Worm (Caenorhabditis elegans) whole organism, L3 larva: Measurements from ENCODE around the gene sri-4.

ENCODE experiments used
- ZK546.5 ChIP-seq: sonication (generic microtip); optimal IDR thresholded peaks from 2 replicates; lab custom pipeline; 2017; ENCODE audit warnings: missing biosample characterization, missing genetic modification characterization
- ama-1 ChIP-seq: fragments of 150-350 bp; optimal IDR thresholded peaks from 2 replicates; lab custom pipeline; 2018
- ceh-16 ChIP-seq: sonication (generic microtip); optimal IDR thresholded peaks from 2 replicates; lab custom pipeline; 2017; ENCODE audit warnings: missing biosample characterization, missing genetic modification characterization
- daf-12 ChIP-seq: fragments of 150-350 bp; optimal IDR thresholded peaks from 2 replicates; lab custom pipeline; 2014; ENCODE audit warnings: missing biosample characterization, missing genetic modification reagents, missing genetic modification characterization
- egl-27 ChIP-seq: sonication (generic microtip); optimal IDR thresholded peaks from 4 replicates; lab custom pipeline; 2017; ENCODE audit warnings: missing biosample characterization, missing genetic modification reagents, missing genetic modification characterization
- egl-5 ChIP-seq: fragments of 150-350 bp; optimal IDR thresholded peaks from 2 replicates; lab custom pipeline; 2017; ENCODE audit warnings: missing biosample characterization, missing genetic modification reagents, missing genetic modification characterization, inconsistent platforms
- nhr-77 ChIP-seq: fragments of 150-350 bp; optimal IDR thresholded peaks from 2 replicates; lab custom pipeline; 2014; ENCODE audit warnings: missing biosample characterization, missing genetic modification characterization
- pqm-1 ChIP-seq: fragments of 150-350 bp; optimal IDR thresholded peaks from 2 replicates; lab custom pipeline; 2017; ENCODE audit warnings: missing biosample characterization, missing genetic modification characterization, inconsistent platforms
- snpc-4 ChIP-seq: fragments of 150-350 bp; optimal IDR thresholded peaks from 2 replicates; lab custom pipeline; 2014; ENCODE audit warnings: missing biosample characterization, missing genetic modification characterization
- unc-39 ChIP-seq: sonication (generic microtip); optimal IDR thresholded peaks from 4 replicates; lab custom pipeline; 2017; ENCODE audit warnings: missing biosample characterization, missing genetic modification characterization
- zag-1 ChIP-seq: fragments of 150-350 bp; optimal IDR thresholded peaks from 2 replicates; lab custom pipeline; 2014; ENCODE audit warnings: missing biosample characterization, missing genetic modification characterization
- ztf-11 ChIP-seq: fragments of 150-350 bp; optimal IDR thresholded peaks from 2 replicates; lab custom pipeline; 2014; ENCODE audit warnings: missing biosample characterization, missing genetic modification characterization

DNA sequence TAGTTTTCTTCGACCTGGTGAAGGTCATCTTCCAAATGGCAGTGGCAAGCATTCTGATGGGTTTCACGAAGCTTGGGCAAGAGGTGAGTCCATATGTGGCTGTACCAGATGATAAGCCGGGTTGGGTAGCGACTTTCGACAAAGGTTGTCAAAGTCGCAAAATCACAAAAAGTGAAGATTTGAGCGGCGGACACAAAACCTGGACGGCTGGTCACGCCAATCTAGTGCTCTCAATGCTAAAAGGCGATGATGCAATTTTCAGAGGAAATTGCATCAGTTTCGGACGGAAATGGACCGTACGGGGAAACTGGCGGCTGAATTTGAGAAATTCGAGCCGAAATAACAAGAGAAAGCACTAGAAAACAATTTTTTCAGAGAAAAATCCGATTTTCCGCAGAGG lies 49.1 kb downstream of the sri-4 start:
- TF ChIP-seq snpc-4 (tag; lab: Kevin White, UChicago) = no peak
- no peak for TF ChIP-seq egl-27 (tag; lab: Kevin White, UChicago)
- no peak for TF ChIP-seq pqm-1
- TF ChIP-seq ama-1 = no peak
- no peak for TF ChIP-seq ztf-11
- no peak for TF ChIP-seq nhr-77 (tag; lab: Kevin White, UChicago)
- no peak for TF ChIP-seq daf-12 (tag; lab: Kevin White, UChicago)
- no peak for TF ChIP-seq zag-1 (tag; lab: Kevin White, UChicago)
- TF ChIP-seq egl-5 (tag; lab: Kevin White, UChicago) = no peak
- TF ChIP-seq unc-39 (tag; lab: Kevin White, UChicago) = no peak
- TF ChIP-seq ZK546.5 (tag; lab: Kevin White, UChicago) = no peak
- no peak for TF ChIP-seq ceh-16 (tag; lab: Kevin White, UChicago)
